Fruit fly (Drosophila melanogaster) Kc167 (cell line): Measurements from ENCODE around the gene CG5608.
A peak's percentile ranks its signal among the peaks of the same experiment; 100 is the strongest.

Experiments
- Myc ChIP-seq: fragments of >200 bp; optimal IDR thresholded peaks from 2 replicates; lab custom pipeline; 2017; ENCODE audit warnings: missing external identifiers
- Sin3A ChIP-seq: fragments of >200 bp; optimal IDR thresholded peaks from 2 replicates; lab custom pipeline; 2018; ENCODE audit warnings: missing external identifiers
- h ChIP-seq: fragments of >200 bp; optimal IDR thresholded peaks from 3 replicates; lab custom pipeline; 2018; ENCODE audit warnings: missing external identifiers
- insv ChIP-seq: fragments of >200 bp; optimal IDR thresholded peaks from 3 replicates; lab custom pipeline; 2018; ENCODE audit warnings: missing external identifiers
- psq ChIP-seq: fragments of >200 bp; optimal IDR thresholded peaks from 2 replicates; lab custom pipeline; 2017; ENCODE audit warnings: missing external identifiers
- ttk ChIP-seq: sonication (Bioruptor generic); optimal IDR thresholded peaks from 2 replicates; lab custom pipeline; 2017; ENCODE audit warnings: missing external identifiers

The CG5608 gene

dm6 chr3R:12431030-12431489, 34.0 kb downstream of the CG5608 start, which contains the start of gene Prosalpha2:
TSS of gene Prosalpha2 (plus strand) at chr3R:12431321.
- TF ChIP-seq ttk (lab: Kevin White, UChicago) = no peak
- no peak for TF ChIP-seq Myc (lab: Kevin White, UChicago)
- no peak for TF ChIP-seq insv (lab: Kevin White, UChicago)
- no peak for TF ChIP-seq psq (lab: Kevin White, UChicago)
- TF ChIP-seq Sin3A (lab: Kevin White, UChicago) = no peak
- no peak for TF ChIP-seq h (lab: Kevin White, UChicago)

dm6 chr3R:12429120-12429610, 35.9 kb downstream of the CG5608 start, which contains the start of the genes CG5641 and CG5245:
TSS of gene CG5641 (minus strand) at chr3R:12429282.
TSS of gene CG5245 (plus strand) at chr3R:12429560.
- TF ChIP-seq psq (lab: Kevin White, UChicago) (no peak), h (lab: Kevin White, UChicago) (no peak), Sin3A (lab: Kevin White, UChicago) (no peak), ttk (lab: Kevin White, UChicago) (no peak), insv (lab: Kevin White, UChicago) (no peak), Myc (lab: Kevin White, UChicago) (no peak)

- TF ChIP-seq h (lab: Kevin White, UChicago) = no peak
- no peak for TF ChIP-seq Myc (lab: Kevin White, UChicago)
- TF ChIP-seq psq (lab: Kevin White, UChicago) = no peak
- TF ChIP-seq Sin3A (lab: Kevin White, UChicago) = no peak
- no peak for TF ChIP-seq insv (lab: Kevin White, UChicago)
- no peak for TF ChIP-seq ttk (lab: Kevin White, UChicago)
Measured at dm6 chr3R:12426310-12426653, 38.8 kb downstream of the CG5608 start, which contains the start of gene NANS. TSS of gene NANS (plus strand) at chr3R:12426578.

dm6 chr3R:12425510-12426309, 39.4 kb downstream of the CG5608 start, which contains the start of gene Pp1-87B:
TSS of gene Pp1-87B (minus strand) at chr3R:12425917.
- TF ChIP-seq ttk (lab: Kevin White, UChicago) (no peak), h (lab: Kevin White, UChicago) (no peak), Sin3A (lab: Kevin White, UChicago) (peak; percentile 32), insv (lab: Kevin White, UChicago) (no peak), psq (lab: Kevin White, UChicago) (peak; percentile 100), Myc (lab: Kevin White, UChicago) (no peak)

dm6 chr3R:12423997-12424396, 41.1 kb downstream of the CG5608 start:
- no peak for TF ChIP-seq ttk (lab: Kevin White, UChicago)
- TF ChIP-seq Sin3A (lab: Kevin White, UChicago) = no peak

dm6 chr3R:12422379-12422975, 42.6 kb downstream of the CG5608 start, which contains the start of the genes Scgbeta and CG17202:
TSS of gene Scgbeta (minus strand) at chr3R:12422429.
TSS of gene CG17202 (plus strand) at chr3R:12422768.
- TF ChIP-seq ttk (lab: Kevin White, UChicago) (no peak), insv (lab: Kevin White, UChicago) (no peak), h (lab: Kevin White, UChicago) (no peak), Sin3A (lab: Kevin White, UChicago) (no peak), Myc (lab: Kevin White, UChicago) (no peak)

dm6 chr3R:12413274-12413958, 51.7 kb downstream of the CG5608 start, which contains the start of the genes Dip-C and pps:
TSS of gene Dip-C (minus strand) at chr3R:12413759.
TSS of gene pps (plus strand) at chr3R:12413828.
- TF ChIP-seq Sin3A (lab: Kevin White, UChicago) (no peak), psq (lab: Kevin White, UChicago) (no peak), h (lab: Kevin White, UChicago) (no peak), ttk (lab: Kevin White, UChicago) (no peak), insv (lab: Kevin White, UChicago) (no peak), Myc (lab: Kevin White, UChicago) (no peak)
